Worm (Caenorhabditis elegans) whole organism, young adult: ENCODE measurements around the gene sao-1.

Experiments used
- B0035.1 ChIP-seq: sonication (generic microtip); optimal IDR thresholded peaks from 2 replicates; lab custom pipeline; 2016; ENCODE audit warnings: missing genetic modification characterization, mild to moderate bottlenecking, missing compliant biosample characterization, missing genotype, missing genetic modification reagents
- B0261.1 ChIP-seq: sonication (generic microtip); optimal IDR thresholded peaks from 2 replicates; lab custom pipeline; 2016; ENCODE audit warnings: mild to moderate bottlenecking, missing genetic modification characterization, moderate library complexity, missing compliant biosample characterization
- F39B2.1 ChIP-seq: fragments of 200-800 bp; sonication (Bioruptor generic); IDR thresholded peaks from 2 replicates; pipeline ENCODE4 v1.3.6; 2022; ENCODE audit warnings: missing genetic modification reagents, missing genetic modification characterization, missing compliant biosample characterization
- F55B11.4 ChIP-seq: sonication (generic microtip); optimal IDR thresholded peaks from 2 replicates; lab custom pipeline; 2016; ENCODE audit warnings: missing compliant biosample characterization, missing genetic modification characterization, borderline replicate concordance; ENCODE audit not compliant: insufficient read depth
- F57C9.4 ChIP-seq: sonication (generic microtip); optimal IDR thresholded peaks from 2 replicates; lab custom pipeline; 2017; ENCODE audit warnings: mild to moderate bottlenecking, missing genetic modification characterization, missing compliant biosample characterization
- T07F8.4 ChIP-seq: sonication (generic microtip); optimal IDR thresholded peaks from 2 replicates; lab custom pipeline; 2016; ENCODE audit warnings: mild to moderate bottlenecking, missing genetic modification characterization, moderate library complexity, missing compliant biosample characterization
- Y53F4B.3 ChIP-seq: fragments of 200-800 bp; sonication (Bioruptor generic); IDR thresholded peaks from 2 replicates; pipeline ENCODE4 v1.3.6; 2022; ENCODE audit warnings: missing genetic modification reagents, missing genetic modification characterization, missing compliant biosample characterization
- ama-1 ChIP-seq, 3 experiments: fragments of 150-350 bp in 1 of 3; sonication (generic microtip) in 2 of 3; optimal IDR thresholded peaks; 2 replicates each; lab custom pipeline; 2014 to 2018; ENCODE audit warnings: missing biosample characterization in 2 of 3, missing genetic modification characterization in 2 of 3, missing genetic modification reagents in 2 of 3
- attf-5 ChIP-seq: fragments of 200-800 bp; sonication (Bioruptor generic); optimal IDR thresholded peaks from 2 replicates; lab custom pipeline; 2018; ENCODE audit warnings: mild to moderate bottlenecking, missing genetic modification characterization, missing compliant biosample characterization
- bed-1 ChIP-seq: fragments of 200-800 bp; sonication (Bioruptor generic); IDR thresholded peaks from 2 replicates; pipeline ENCODE4 v1.3.6; 2022; ENCODE audit warnings: missing genetic modification reagents, missing genetic modification characterization, missing compliant biosample characterization
- ccch-3 ChIP-seq: fragments of 200-800 bp; sonication (Bioruptor generic); optimal IDR thresholded peaks from 2 replicates; lab custom pipeline; 2018; ENCODE audit warnings: mild to moderate bottlenecking, missing genetic modification characterization, missing compliant biosample characterization
- cebp-1 ChIP-seq, 2 experiments: fragments of 200-800 bp in 1 of 2; sonication (Bioruptor generic) in 1 of 2; sonication (generic microtip) in 1 of 2; IDR thresholded peaks in 1 of 2; optimal IDR thresholded peaks in 1 of 2; 2 replicates each; pipeline versions ENCODE4 v1.3.6 to Lab custom; 2017 to 2022; ENCODE audit warnings: missing compliant biosample characterization in 2 of 2, missing genetic modification characterization in 2 of 2, mild to moderate bottlenecking in 1 of 2, missing genetic modification reagents in 1 of 2, moderate library complexity in 1 of 2
- ceh-100 ChIP-seq: fragments of 200-800 bp; sonication (Bioruptor generic); IDR thresholded peaks from 2 replicates; pipeline ENCODE4 v1.3.6; 2022; ENCODE audit warnings: missing genetic modification reagents, missing genetic modification characterization, missing compliant biosample characterization
- ceh-27 ChIP-seq: fragments of 200-800 bp; sonication (Bioruptor generic); optimal IDR thresholded peaks from 2 replicates; lab custom pipeline; 2018; ENCODE audit warnings: mild to moderate bottlenecking, missing genetic modification characterization, moderate library complexity, missing compliant biosample characterization
- ceh-40 ChIP-seq: fragments of 200-800 bp; sonication (Bioruptor generic); IDR thresholded peaks from 2 replicates; pipeline ENCODE4 v1.3.6; 2022; ENCODE audit warnings: missing genetic modification characterization, missing compliant biosample characterization
- egl-18 ChIP-seq: fragments of 200-800 bp; sonication (Bioruptor generic); IDR thresholded peaks from 2 replicates; pipeline ENCODE4 v1.3.6; 2022; ENCODE audit warnings: missing genetic modification reagents, missing genetic modification characterization, missing compliant biosample characterization
- egl-44 ChIP-seq: fragments of 200-800 bp; sonication (Bioruptor generic); IDR thresholded peaks from 2 replicates; pipeline ENCODE4 v1.3.6; 2022; ENCODE audit warnings: missing genetic modification reagents, missing genetic modification characterization, missing compliant biosample characterization
- ekl-4 ChIP-seq: fragments of 200-800 bp; sonication (Bioruptor generic); IDR thresholded peaks from 2 replicates; pipeline ENCODE4 v1.3.6; 2022; ENCODE audit warnings: missing genetic modification reagents, missing genetic modification characterization, missing compliant biosample characterization
- ets-4 ChIP-seq: fragments of 200-800 bp; sonication (Bioruptor generic); optimal IDR thresholded peaks from 2 replicates; lab custom pipeline; 2018; ENCODE audit warnings: mild to moderate bottlenecking, missing genetic modification characterization, missing compliant biosample characterization
- hlh-12 ChIP-seq: sonication (generic microtip); optimal IDR thresholded peaks from 2 replicates; lab custom pipeline; 2016; ENCODE audit warnings: missing genetic modification characterization, missing compliant biosample characterization
- hmg-1.2 ChIP-seq: fragments of 200-800 bp; sonication (Bioruptor generic); IDR thresholded peaks from 2 replicates; pipeline ENCODE4 v1.3.6; 2022; ENCODE audit warnings: missing genetic modification reagents, missing genetic modification characterization, missing compliant biosample characterization
- hrde-1 ChIP-seq: sonication (generic microtip); optimal IDR thresholded peaks from 2 replicates; lab custom pipeline; 2016; ENCODE audit warnings: missing genetic modification characterization, mild to moderate bottlenecking, missing compliant biosample characterization, moderate library complexity, missing genotype, missing genetic modification reagents, borderline replicate concordance
- hsf-1 ChIP-seq: fragments of 200-800 bp; sonication (Bioruptor generic); IDR thresholded peaks from 2 replicates; pipeline ENCODE4 v1.3.6; 2022; ENCODE audit warnings: missing genetic modification reagents, missing genetic modification characterization, missing compliant biosample characterization
- lin-26 ChIP-seq: fragments of 200-800 bp; sonication (Bioruptor generic); IDR thresholded peaks from 2 replicates; pipeline ENCODE4 v1.3.6; 2022; ENCODE audit warnings: missing genetic modification reagents, missing genetic modification characterization, missing compliant biosample characterization
- madf-10 ChIP-seq: sonication (generic microtip); optimal IDR thresholded peaks from 2 replicates; lab custom pipeline; 2016; ENCODE audit warnings: mild to moderate bottlenecking, missing genetic modification characterization, missing compliant biosample characterization
- madf-3 ChIP-seq: fragments of 200-800 bp; sonication (Bioruptor generic); IDR thresholded peaks from 2 replicates; pipeline ENCODE4 v1.3.6; 2022; ENCODE audit warnings: missing genetic modification reagents, missing genetic modification characterization, missing compliant biosample characterization
- mxl-1 ChIP-seq: sonication (generic microtip); optimal IDR thresholded peaks from 2 replicates; lab custom pipeline; 2016; ENCODE audit warnings: missing genetic modification characterization, missing compliant biosample characterization
- nfyb-1 ChIP-seq: fragments of 200-800 bp; sonication (Bioruptor generic); IDR thresholded peaks from 2 replicates; pipeline ENCODE4 v1.3.6; 2022; ENCODE audit warnings: missing genetic modification reagents, missing genetic modification characterization, missing compliant biosample characterization
- nhr-179 ChIP-seq: sonication (generic microtip); optimal IDR thresholded peaks from 2 replicates; lab custom pipeline; 2016; ENCODE audit warnings: mild to moderate bottlenecking, missing genetic modification characterization, missing compliant biosample characterization
- pha-4 ChIP-seq: fragments of 150-350 bp; sonication (generic microtip); optimal IDR thresholded peaks from 2 replicates; lab custom pipeline; 2014; ENCODE audit warnings: missing biosample characterization, missing genetic modification reagents, missing genetic modification characterization
- rec-8 ChIP-seq, 2 experiments: sonication (generic microtip); optimal IDR thresholded peaks; 2 replicates each; lab custom pipeline; 2016; ENCODE audit warnings: mild to moderate bottlenecking in 2 of 2, missing genetic modification characterization in 2 of 2, missing genetic modification reagents in 2 of 2, missing genotype in 2 of 2, missing biosample characterization in 1 of 2, missing compliant biosample characterization in 1 of 2, moderate library complexity in 1 of 2
- sdz-38 ChIP-seq: sonication (generic microtip); optimal IDR thresholded peaks from 2 replicates; lab custom pipeline; 2016; ENCODE audit warnings: missing genotype, missing genetic modification characterization, missing compliant biosample characterization
- sea-2 ChIP-seq: fragments of 200-800 bp; sonication (Bioruptor generic); IDR thresholded peaks from 2 replicates; pipeline ENCODE4 v1.3.6; 2022; ENCODE audit warnings: missing genetic modification characterization, missing compliant biosample characterization
- snpc-3.4 ChIP-seq: sonication (generic microtip); optimal IDR thresholded peaks from 2 replicates; lab custom pipeline; 2017; ENCODE audit warnings: missing genetic modification characterization, mild to moderate bottlenecking, missing compliant biosample characterization, antibody characterized with exemption, moderate library complexity, missing genotype, missing genetic modification reagents
- snpc-4 ChIP-seq, 5 experiments: fragments of 150-350 bp in 1 of 5; sonication (generic microtip) in 4 of 5; optimal IDR thresholded peaks; 2 replicates each; lab custom pipeline; 2014 to 2018; ENCODE audit warnings: missing genetic modification characterization in 5 of 5, missing biosample characterization in 3 of 5, antibody characterized with exemption in 2 of 5, mild to moderate bottlenecking in 2 of 5, missing compliant biosample characterization in 2 of 5, missing genotype in 2 of 5, moderate library complexity in 2 of 5, missing genetic modification reagents in 1 of 5
- sptf-2 ChIP-seq: fragments of 200-800 bp; sonication (Bioruptor generic); optimal IDR thresholded peaks from 2 replicates; lab custom pipeline; 2018; ENCODE audit warnings: mild to moderate bottlenecking, missing genetic modification characterization, missing compliant biosample characterization
- zfh-2 ChIP-seq: fragments of 200-800 bp; sonication (Bioruptor generic); conservative IDR thresholded peaks from 2 replicates; pipeline ENCODE4 v1.3.6; 2022; ENCODE audit warnings: missing genetic modification reagents, missing genetic modification characterization, missing compliant biosample characterization
- ztf-22 ChIP-seq: fragments of 200-800 bp; sonication (Bioruptor generic); optimal IDR thresholded peaks from 2 replicates; lab custom pipeline; 2018; ENCODE audit warnings: mild to moderate bottlenecking, missing genetic modification characterization, moderate library complexity, missing compliant biosample characterization
- ztf-25 ChIP-seq: fragments of 200-800 bp; sonication (Bioruptor generic); IDR thresholded peaks from 2 replicates; pipeline ENCODE4 v1.3.6; 2022; ENCODE audit warnings: missing genetic modification reagents, missing genetic modification characterization, missing compliant biosample characterization

The sao-1 gene

DNA sequence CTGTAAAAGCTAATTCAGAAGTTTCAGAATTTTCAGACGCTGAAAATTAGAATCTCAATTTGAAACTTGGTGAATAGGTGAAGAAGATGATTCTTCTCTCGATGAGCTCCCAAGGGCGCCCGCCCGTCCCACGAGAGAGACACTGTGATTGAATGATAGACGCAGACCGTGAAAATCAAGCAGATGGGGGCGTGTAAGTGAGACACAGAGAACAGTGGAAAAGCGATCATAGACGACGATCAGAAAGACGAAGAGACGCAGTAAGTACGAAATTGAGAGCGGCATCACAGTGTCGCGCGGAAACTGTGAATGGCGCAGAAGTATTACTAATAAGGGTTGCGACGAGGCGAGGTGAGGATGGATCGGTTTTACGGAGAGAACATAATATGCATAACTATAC lies 38.7 kb downstream of the sao-1 start (continued):
- TF ChIP-seq madf-10 (tag; lab: Kevin White, UChicago) = no peak
- no peak for TF ChIP-seq bed-1 (GFP tag; lab: Robert Waterston, UW)
- no peak for TF ChIP-seq lin-26 (GFP tag; lab: Robert Waterston, UW)
- TF ChIP-seq snpc-4 (GFP tag; optimal IDR thresholded peaks at IDR 0.05; lab: Kevin White, UChicago) = no peak
- TF ChIP-seq snpc-4 (tag; optimal IDR thresholded peaks at IDR 0.05; lab: Kevin White, UChicago) = no peak
- no peak for TF ChIP-seq sea-2 (GFP tag; lab: Robert Waterston, UW)
- no peak for TF ChIP-seq ztf-22 (GFP tag; lab: Kevin White, UChicago)
- TF ChIP-seq hsf-1 (GFP tag; lab: Robert Waterston, UW) = no peak
- no peak for TF ChIP-seq ama-1 (optimal IDR thresholded peaks at IDR 0.05; lab: Kevin White, UChicago)
- no peak for TF ChIP-seq ama-1 (GFP tag; optimal IDR thresholded peaks at IDR 0.05; lab: Kevin White, UChicago)
- TF ChIP-seq hmg-1.2 (GFP tag; lab: Robert Waterston, UW) = peak; percentile 79; the same call in 1 of the 2 replicates
- no peak for TF ChIP-seq ekl-4 (GFP tag; lab: Robert Waterston, UW)
- no peak for TF ChIP-seq egl-44 (GFP tag; lab: Robert Waterston, UW)
- no peak for TF ChIP-seq F55B11.4 (tag; lab: Kevin White, UChicago)
- TF ChIP-seq attf-5 (GFP tag; lab: Kevin White, UChicago) = no peak
- TF ChIP-seq madf-3 = 0 out of 2 replicates have a peak, but pooled peaks have one; percentile 7
- no peak for TF ChIP-seq nfyb-1
- TF ChIP-seq ztf-25 (GFP tag; lab: Robert Waterston, UW) = 0 out of 2 replicates have a peak, but pooled peaks have one; percentile 53
- no peak for TF ChIP-seq nhr-179 (tag; lab: Kevin White, UChicago)
- no peak for TF ChIP-seq mxl-1 (tag; lab: Kevin White, UChicago)
- TF ChIP-seq egl-18 = no peak
- TF ChIP-seq T07F8.4 (tag; lab: Kevin White, UChicago) = no peak
- no peak for TF ChIP-seq snpc-3.4 (tag; lab: Kevin White, UChicago)
- no peak for TF ChIP-seq ceh-27 (GFP tag; lab: Kevin White, UChicago)
- no peak for TF ChIP-seq cebp-1 (GFP tag; IDR thresholded peaks at IDR 0.05; lab: Robert Waterston, UW)
- peak; percentile 21 for TF ChIP-seq cebp-1 (tag; optimal IDR thresholded peaks at IDR 0.05; lab: Kevin White, UChicago)
- TF ChIP-seq B0035.1 (tag; lab: Kevin White, UChicago) = no peak
- TF ChIP-seq ets-4 (GFP tag; lab: Kevin White, UChicago) = no peak
- no peak for TF ChIP-seq rec-8 (tag; optimal IDR thresholded peaks at IDR 0.05; lab: Kevin White, UChicago)
- no peak for TF ChIP-seq pha-4
- TF ChIP-seq Y53F4B.3 = no peak
- no peak for TF ChIP-seq sdz-38 (tag; lab: Kevin White, UChicago)
- TF ChIP-seq ceh-100 (GFP tag; lab: Robert Waterston, UW) = no peak

DNA sequence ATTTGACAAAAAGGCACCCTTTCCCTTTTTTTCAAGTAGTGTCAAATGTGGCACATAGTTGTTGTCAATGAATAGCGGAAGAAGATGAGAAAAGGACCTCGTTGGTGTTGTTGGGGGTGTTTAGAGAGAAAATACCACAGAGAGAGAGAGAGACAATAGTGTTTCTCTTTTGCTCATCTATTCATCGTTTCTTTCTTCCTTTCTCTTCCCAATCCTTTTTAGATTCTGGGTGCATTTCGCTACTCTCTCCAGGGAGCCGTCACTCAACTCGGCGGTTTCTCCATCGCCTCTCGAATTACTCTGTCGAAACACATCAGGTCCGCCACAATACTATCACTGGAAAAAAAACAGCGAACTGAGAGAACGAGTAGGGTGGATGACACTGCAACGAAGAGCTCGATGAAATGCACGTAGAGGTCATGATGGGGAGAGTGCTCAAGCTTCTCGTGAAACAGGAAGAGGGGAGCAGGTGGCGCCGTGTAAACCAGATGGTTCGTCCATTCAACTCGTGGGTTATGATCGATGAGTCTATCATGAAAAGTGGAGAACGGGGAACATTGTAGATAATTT lies 39.9 kb downstream of the sao-1 start:
- TF ChIP-seq ceh-40 (GFP tag; lab: Robert Waterston, UW) (no peak), B0035.1 (tag; lab: Kevin White, UChicago) (no peak), sptf-2 (GFP tag; lab: Kevin White, UChicago) (no peak), hlh-12 (no peak), F57C9.4 (tag; lab: Kevin White, UChicago) (no peak), hmg-1.2 (GFP tag; lab: Robert Waterston, UW) (no peak), ets-4 (GFP tag; lab: Kevin White, UChicago) (no peak), cebp-1 (GFP tag; IDR thresholded peaks at IDR 0.05; lab: Robert Waterston, UW) (no peak), cebp-1 (tag; optimal IDR thresholded peaks at IDR 0.05; lab: Kevin White, UChicago) (peak; percentile 17), ceh-100 (GFP tag; lab: Robert Waterston, UW) (no peak), F39B2.1 (GFP tag; lab: Robert Waterston, UW) (no peak), zfh-2 (GFP tag; lab: Robert Waterston, UW) (peak; percentile 21; the same call in 1 of the 2 replicates), B0261.1 (tag; lab: Kevin White, UChicago) (no peak), hrde-1 (tag; lab: Kevin White, UChicago) (no peak), ccch-3 (GFP tag; lab: Kevin White, UChicago) (no peak)
